Worm (Caenorhabditis elegans): ENCODE results near the gene C15C7.4.
A peak's percentile ranks its signal among the peaks of the same experiment; 100 is the strongest.

- TF ChIP-seq dox-1 (GFP tag; IDR thresholded peaks at IDR 0.05) (peak; percentile 94), snpc-4 (GFP tag; optimal IDR thresholded peaks at IDR 0.05) (peak; percentile 55), snpc-4 (tag; optimal IDR thresholded peaks at IDR 0.05) (peak; percentile 56 to 76 (median 62))
Observed at ce11 chrX:3127626-3128142, 17.7 kb upstream of the C15C7.4 start.
